Fruit fly (Drosophila melanogaster) whole organism, embryonic: ENCODE results near the gene Rrp45.

Source experiments
- ATbp ChIP-seq: fragments of 200-800 bp; sonication (Bioruptor generic); optimal IDR thresholded peaks from 2 replicates; lab custom pipeline; 2017; ENCODE audit warnings: missing biosample characterization, mild to moderate bottlenecking, missing genetic modification characterization, missing genetic modification reagents
- BtbVII ChIP-seq: fragments of 200-800 bp; sonication (Bioruptor generic); optimal IDR thresholded peaks from 3 replicates; lab custom pipeline; 2017; ENCODE audit warnings: missing biosample characterization, mild to moderate bottlenecking, missing genetic modification characterization
- CG10979 ChIP-seq: fragments of 200-800 bp; sonication (Bioruptor generic); optimal IDR thresholded peaks from 2 replicates; lab custom pipeline; 2018; ENCODE audit warnings: missing biosample characterization, mild to moderate bottlenecking, missing genetic modification characterization, moderate library complexity
- CG11695 ChIP-seq: fragments of 200-800 bp; sonication (Bioruptor generic); IDR thresholded peaks from 3 replicates; pipeline ENCODE4 v1.3.6; 2022; ENCODE audit warnings: missing biosample characterization, missing genetic modification characterization
- CG12219 ChIP-seq: fragments of 200-800 bp; sonication (Bioruptor generic); optimal IDR thresholded peaks from 3 replicates; lab custom pipeline; 2018; ENCODE audit warnings: missing biosample characterization, mild to moderate bottlenecking, missing genetic modification characterization
- CG13287 ChIP-seq: fragments of 200-800 bp; sonication (Bioruptor generic); IDR thresholded peaks from 2 replicates; pipeline ENCODE4 v1.3.6; 2022; ENCODE audit warnings: missing biosample characterization, missing genetic modification characterization; ENCODE audit not compliant: partially characterized antibody
- CG14441 ChIP-seq: fragments of 200-800 bp; sonication (Bioruptor generic); IDR thresholded peaks from 2 replicates; pipeline ENCODE4 v1.3.6; 2022; ENCODE audit warnings: missing biosample characterization, missing genetic modification characterization
- CG14965 ChIP-seq: fragments of 200-800 bp; sonication (Bioruptor generic); optimal IDR thresholded peaks from 2 replicates; lab custom pipeline; 2016; ENCODE audit warnings: missing biosample characterization, missing genetic modification characterization, borderline replicate concordance
- CG1529 ChIP-seq: fragments of 200-800 bp; sonication (Bioruptor generic); optimal IDR thresholded peaks from 3 replicates; lab custom pipeline; 2018; ENCODE audit warnings: missing biosample characterization, missing genetic modification characterization
- CG15514 ChIP-seq: fragments of 200-800 bp; sonication (Bioruptor generic); optimal IDR thresholded peaks from 3 replicates; lab custom pipeline; 2017; ENCODE audit warnings: missing biosample characterization, missing genetic modification characterization, mild to moderate bottlenecking, moderate library complexity, missing genetic modification reagents
- CG16779 ChIP-seq: fragments of 200-800 bp; sonication (Bioruptor generic); IDR thresholded peaks from 2 replicates; pipeline ENCODE4 v1.3.6; 2022; ENCODE audit warnings: missing biosample characterization, missing genetic modification characterization
- CG17359 ChIP-seq: fragments of 200-800 bp; sonication (Bioruptor generic); optimal IDR thresholded peaks from 3 replicates; lab custom pipeline; 2018; ENCODE audit warnings: missing biosample characterization, mild to moderate bottlenecking, missing genetic modification characterization, moderate library complexity
- CG17385 ChIP-seq: fragments of 200-800 bp; sonication (Bioruptor generic); optimal IDR thresholded peaks from 3 replicates; lab custom pipeline; 2018; ENCODE audit warnings: missing biosample characterization, mild to moderate bottlenecking, missing genetic modification characterization
- CG2199 ChIP-seq: fragments of 200-800 bp; sonication (Bioruptor generic); IDR thresholded peaks from 3 replicates; pipeline ENCODE4 v1.3.6; 2022; ENCODE audit warnings: missing biosample characterization, missing genetic modification characterization
- CG30020 ChIP-seq: fragments of 200-800 bp; optimal IDR thresholded peaks from 2 replicates; lab custom pipeline; 2019; ENCODE audit warnings: missing biosample characterization, mild to moderate bottlenecking, missing genetic modification characterization, moderate library complexity
- CG32772 ChIP-seq: fragments of 200-800 bp; sonication (Bioruptor generic); IDR thresholded peaks from 2 replicates; pipeline ENCODE4 v1.3.6; 2022; ENCODE audit warnings: missing biosample characterization, missing genetic modification characterization
- CG4424 ChIP-seq: fragments of 200-800 bp; sonication (Bioruptor generic); optimal IDR thresholded peaks from 3 replicates; lab custom pipeline; 2016; ENCODE audit warnings: missing biosample characterization, missing genetic modification characterization
- CG4707 ChIP-seq: fragments of 200-800 bp; sonication (Bioruptor generic); optimal IDR thresholded peaks from 2 replicates; lab custom pipeline; 2018; ENCODE audit warnings: missing biosample characterization, mild to moderate bottlenecking, missing genetic modification characterization, moderate library complexity
- CG6254 ChIP-seq: fragments of 200-800 bp; sonication (Bioruptor generic); optimal IDR thresholded peaks from 3 replicates; lab custom pipeline; 2017; ENCODE audit warnings: mild to moderate bottlenecking, missing biosample characterization, missing genetic modification reagents, missing genetic modification characterization
- CG6765 ChIP-seq: fragments of 200-800 bp; sonication (Bioruptor generic); optimal IDR thresholded peaks from 3 replicates; lab custom pipeline; 2017; ENCODE audit warnings: missing biosample characterization, mild to moderate bottlenecking, missing genetic modification characterization
- CG7928 ChIP-seq: fragments of 200-800 bp; sonication (Bioruptor generic); optimal IDR thresholded peaks from 2 replicates; lab custom pipeline; 2017; ENCODE audit warnings: missing biosample characterization, mild to moderate bottlenecking, missing genetic modification characterization
- CG8290 ChIP-seq, 3 experiments: fragments of 200-800 bp; sonication (Bioruptor generic); optimal IDR thresholded peaks; 2 replicates each; lab custom pipeline; 2016 to 2019; ENCODE audit warnings: missing biosample characterization in 3 of 3, missing genetic modification characterization in 3 of 3, mild to moderate bottlenecking in 2 of 3, moderate library complexity in 1 of 3
- CG8359 ChIP-seq: fragments of 200-800 bp; sonication (Bioruptor generic); optimal IDR thresholded peaks from 2 replicates; lab custom pipeline; 2017; ENCODE audit warnings: missing biosample characterization, mild to moderate bottlenecking, missing genetic modification characterization, borderline replicate concordance
- CkIIα-i1 ChIP-seq: fragments of 200-800 bp; sonication (Bioruptor generic); IDR thresholded peaks from 2 replicates; pipeline ENCODE4 v1.3.6; 2022; ENCODE audit warnings: missing biosample characterization, missing genetic modification characterization
- Drgx ChIP-seq: fragments of 200-800 bp; sonication (Bioruptor generic); IDR thresholded peaks from 2 replicates; pipeline ENCODE4 v1.3.6; 2022; ENCODE audit warnings: missing biosample characterization, missing genetic modification characterization
- E2f1 ChIP-seq: fragments of 200-800 bp; sonication (Bioruptor generic); IDR thresholded peaks from 2 replicates; pipeline ENCODE4 v1.3.6; 2022; ENCODE audit warnings: missing biosample characterization, missing genetic modification characterization
- Ets65A ChIP-seq: fragments of 200-800 bp; sonication (Bioruptor generic); peaks from one replicate; lab custom pipeline; 2016; ENCODE audit warnings: missing biosample characterization, missing genetic modification characterization
- Fer3 ChIP-seq: fragments of 200-800 bp; sonication (Bioruptor generic); optimal IDR thresholded peaks from 2 replicates; lab custom pipeline; 2018; ENCODE audit warnings: missing biosample characterization, mild to moderate bottlenecking, missing genetic modification characterization, moderate library complexity
- Hsf ChIP-seq: fragments of 200-800 bp; sonication (Bioruptor generic); optimal IDR thresholded peaks from 3 replicates; lab custom pipeline; 2016; ENCODE audit warnings: missing biosample characterization, missing genetic modification characterization
- Mad ChIP-seq: fragments of 200-800 bp; sonication (Bioruptor generic); optimal IDR thresholded peaks from 2 replicates; lab custom pipeline; 2016; ENCODE audit warnings: missing biosample characterization, missing genetic modification characterization
- Med ChIP-seq: fragments of 200-800 bp; sonication (Bioruptor generic); peaks from one replicate; lab custom pipeline; 2016; ENCODE audit warnings: missing biosample characterization, missing genetic modification characterization, mild to moderate bottlenecking, inconsistent platforms, moderate library complexity
- Sox100B ChIP-seq: fragments of 200-800 bp; sonication (Bioruptor generic); optimal IDR thresholded peaks from 3 replicates; lab custom pipeline; 2018; ENCODE audit warnings: missing biosample characterization, mild to moderate bottlenecking, missing genetic modification characterization
- TFAM ChIP-seq: fragments of 200-800 bp; sonication (Bioruptor generic); optimal IDR thresholded peaks from 2 replicates; lab custom pipeline; 2017; ENCODE audit warnings: missing biosample characterization, missing genetic modification characterization, inconsistent platforms
- ab ChIP-seq: fragments of 200-800 bp; sonication (Bioruptor generic); optimal IDR thresholded peaks from 2 replicates; lab custom pipeline; 2016; ENCODE audit warnings: missing biosample characterization, missing genetic modification characterization
- chinmo ChIP-seq: fragments of 200-800 bp; sonication (Bioruptor generic); IDR thresholded peaks from 4 replicates; pipeline ENCODE4 v1.3.6; 2022; ENCODE audit warnings: missing biosample characterization, missing genetic modification characterization; ENCODE audit not compliant: partially characterized antibody
- ci ChIP-seq: fragments of 200-800 bp; sonication (Bioruptor generic); IDR thresholded peaks from 3 replicates; pipeline ENCODE4 v1.3.6; 2022; ENCODE audit warnings: missing biosample characterization, missing genetic modification characterization
- hkb ChIP-seq, 2 experiments: fragments of 200-800 bp in 1 of 2; fragments of >200 bp in 1 of 2; sonication (Bioruptor generic) in 1 of 2; IDR thresholded peaks in 1 of 2; optimal IDR thresholded peaks in 1 of 2; 2 replicates each; pipeline versions ENCODE4 v1.3.6 to Lab custom; 2017 to 2022; ENCODE audit warnings: missing biosample characterization in 1 of 2, missing genetic modification characterization in 1 of 2
- ken ChIP-seq: fragments of 200-800 bp; sonication (Bioruptor generic); IDR thresholded peaks from 3 replicates; pipeline ENCODE4 v1.3.6; 2022; ENCODE audit warnings: missing biosample characterization, missing genetic modification characterization
- lilli ChIP-seq: fragments of 200-800 bp; sonication (Bioruptor generic); optimal IDR thresholded peaks from 3 replicates; lab custom pipeline; 2016; ENCODE audit warnings: missing biosample characterization, missing genetic modification characterization
- lov ChIP-seq, 2 experiments: fragments of 200-800 bp in 1 of 2; fragments of >200 bp in 1 of 2; sonication (Bioruptor generic) in 1 of 2; IDR thresholded peaks in 1 of 2; optimal IDR thresholded peaks in 1 of 2; 2 replicates in 1 of 2; 3 replicates in 1 of 2; pipeline versions ENCODE4 v1.3.6 to Lab custom; 2017 to 2022; ENCODE audit warnings: missing biosample characterization in 1 of 2, missing genetic modification characterization in 1 of 2
- odd ChIP-seq: fragments of 200-800 bp; sonication (Bioruptor generic); optimal IDR thresholded peaks from 2 replicates; lab custom pipeline; 2017; ENCODE audit warnings: missing biosample characterization, mild to moderate bottlenecking, missing genetic modification characterization
- pan ChIP-seq, 4 experiments: fragments of >200 bp in 3 of 4; fragments of 200-800 bp in 1 of 4; sonication (Bioruptor generic) in 1 of 4; optimal IDR thresholded peaks in 3 of 4; IDR thresholded peaks in 1 of 4; 2 replicates each; pipeline versions ENCODE4 v1.3.6 to Lab custom; 2017 to 2022; ENCODE audit warnings: missing biosample characterization in 2 of 4, missing genetic modification characterization in 2 of 4, mixed read lengths in 1 of 4
- phol ChIP-seq: fragments of 200-800 bp; sonication (Bioruptor generic); optimal IDR thresholded peaks from 3 replicates; lab custom pipeline; 2018; ENCODE audit warnings: missing biosample characterization, mild to moderate bottlenecking, missing genetic modification characterization, moderate library complexity
- pzg ChIP-seq: fragments of 200-800 bp; sonication (Bioruptor generic); optimal IDR thresholded peaks from 3 replicates; lab custom pipeline; 2018; ENCODE audit warnings: missing biosample characterization, mild to moderate bottlenecking, missing genetic modification characterization, moderate library complexity
- scrt ChIP-seq: fragments of 200-800 bp; sonication (Bioruptor generic); optimal IDR thresholded peaks from 2 replicates; lab custom pipeline; 2018; ENCODE audit warnings: missing biosample characterization, mild to moderate bottlenecking, missing genetic modification characterization, moderate library complexity
- sd ChIP-seq: fragments of 200-800 bp; sonication (Bioruptor generic); optimal IDR thresholded peaks from 3 replicates; lab custom pipeline; 2018; ENCODE audit warnings: missing biosample characterization, mild to moderate bottlenecking, missing genetic modification characterization, moderate library complexity
- seq ChIP-seq: fragments of 200-800 bp; sonication (Bioruptor generic); IDR thresholded peaks from 2 replicates; pipeline ENCODE4 v1.3.6; 2022; ENCODE audit warnings: missing biosample characterization, missing genetic modification characterization
- stwl ChIP-seq: fragments of 200-800 bp; sonication (Bioruptor generic); optimal IDR thresholded peaks from 3 replicates; lab custom pipeline; 2018; ENCODE audit warnings: missing biosample characterization, mild to moderate bottlenecking, missing genetic modification characterization, moderate library complexity

Gene Rrp45

dm6 chrX:16746824-16747223, 44.2 kb downstream of the Rrp45 start:
- TF ChIP-seq Hsf (GFP tag; lab: Kevin White, UChicago) (no peak), pzg (no peak), CG14965 (peak; percentile 93), CG14441 (GFP tag; lab: Robert Waterston, UW) (no peak), seq (GFP tag; lab: Robert Waterston, UW) (no peak), TFAM (GFP tag; lab: Kevin White, UChicago) (no peak), BtbVII (no peak), CG8290 (GFP tag; optimal IDR thresholded peaks at IDR 0.05; lab: Kevin White, UChicago) (peak; percentile 71), CG8290 (tag; optimal IDR thresholded peaks at IDR 0.05; lab: Kevin White, UChicago) (no peak), CG12219 (peak; percentile 8), ken (no peak), CG2199 (GFP tag; lab: Robert Waterston, UW) (peak; percentile 92), CG16779 (GFP tag; lab: Robert Waterston, UW) (no peak), CG8359 (peak; percentile 8), CG17385 (GFP tag; lab: Kevin White, UChicago) (peak; percentile 27), Sox100B (peak; percentile 11), Ets65A (GFP tag; lab: Kevin White, UChicago) (peak; percentile 3), lov (optimal IDR thresholded peaks at IDR 0.05; lab: Kevin White, UChicago) (no peak), lov (GFP tag; IDR thresholded peaks at IDR 0.05; lab: Robert Waterston, UW) (0 out of 3 replicates have a peak, but pooled peaks have one; percentile 42), CG13287 (no peak), ab (GFP tag; lab: Kevin White, UChicago) (no peak), sd (no peak), CG4707 (GFP tag; lab: Kevin White, UChicago) (no peak), CG11695 (GFP tag; lab: Robert Waterston, UW) (no peak), lilli (no peak), CG1529 (GFP tag; lab: Kevin White, UChicago) (peak; percentile 13), Mad (no peak), CkIIα-i1 (GFP tag; lab: Robert Waterston, UW) (no peak), scrt (GFP tag; lab: Kevin White, UChicago) (no peak), CG6765 (GFP tag; lab: Kevin White, UChicago) (no peak), Med (GFP tag; lab: Kevin White, UChicago) (peak; percentile 72), CG17359 (tag; lab: Kevin White, UChicago) (peak; percentile 11), phol (tag; lab: Kevin White, UChicago) (no peak), odd (GFP tag; lab: Kevin White, UChicago) (no peak), CG15514 (GFP tag; lab: Kevin White, UChicago) (no peak), stwl (tag; lab: Kevin White, UChicago) (peak; percentile 8), hkb (optimal IDR thresholded peaks at IDR 0.05; lab: Kevin White, UChicago) (no peak), hkb (GFP tag; IDR thresholded peaks at IDR 0.05; lab: Robert Waterston, UW) (0 out of 2 replicates have a peak, but pooled peaks have one; percentile 25), Drgx (GFP tag; lab: Robert Waterston, UW) (no peak), chinmo (no peak), CG4424 (GFP tag; lab: Kevin White, UChicago) (peak; percentile 34), CG6254 (peak; percentile 34), CG30020 (tag; lab: Kevin White, UChicago) (no peak), ci (GFP tag; lab: Robert Waterston, UW) (peak; percentile 64; the same call in 1 of the 3 replicates), CG32772 (no peak), E2f1 (GFP tag; lab: Robert Waterston, UW) (no peak), pan (optimal IDR thresholded peaks at IDR 0.05; lab: Kevin White, UChicago) (no peak), pan (GFP tag; optimal IDR thresholded peaks at IDR 0.05 in 1 of 2, IDR thresholded peaks at IDR 0.05 in 1 of 2) (peak in 1 of 2 experiments; percentile 13), Fer3 (tag; lab: Kevin White, UChicago) (no peak), ATbp (GFP tag; lab: Kevin White, UChicago) (peak; percentile 0), CG10979 (tag; lab: Kevin White, UChicago) (peak; percentile 27), CG7928 (GFP tag; lab: Kevin White, UChicago) (no peak)
